Fruit fly (Drosophila melanogaster) S2 (cell line): ENCODE results near the gene Prim2.

Experiments used
- CG8478 ChIP-seq: fragments of >200 bp; optimal IDR thresholded peaks from 2 replicates; lab custom pipeline; 2018
- CTCF ChIP-seq, 2 experiments: fragments of >200 bp; optimal IDR thresholded peaks; 2 replicates each; lab custom pipeline; 2018

Prim2 gene

dm6 chr3L:20375878-20376563, 14.6 kb upstream of the Prim2 start, which contains the start of the genes Ide and RhoBTB:
Ide (minus strand) TSS chr3L:20375896.
RhoBTB (plus strand) TSS chr3L:20376242.
- TF ChIP-seq CG8478 = no peak

- TF ChIP-seq CG8478 (no peak), CTCF (optimal IDR thresholded peaks at IDR 0.05; lab: Kevin White, UChicago) (no peak)
Observed at dm6 chr3L:20375467-20375866, 14.1 kb upstream of the Prim2 start.

- TF ChIP-seq CTCF (optimal IDR thresholded peaks at IDR 0.05; lab: Kevin White, UChicago) (no peak), CG8478 (no peak)
Observed at dm6 chr3L:20370013-20370412, 8.6 kb upstream of the Prim2 start, which contains the start of gene CG13247. CG13247 (plus strand) TSS chr3L:20370313.

- TF ChIP-seq CG8478 (no peak), CTCF (optimal IDR thresholded peaks at IDR 0.05; lab: Kevin White, UChicago) (no peak)
Observed at dm6 chr3L:20366674-20367372, 5.4 kb upstream of the Prim2 start, which contains the start of the genes Toll-9 and in. Toll-9 (minus strand) TSS chr3L:20366724. in (plus strand) TSS chr3L:20367198.

- TF ChIP-seq CG8478 = no peak
- TF ChIP-seq CTCF (optimal IDR thresholded peaks at IDR 0.05; lab: Kevin White, UChicago) = no peak
Observed at dm6 chr3L:20366074-20366473, 4.7 kb upstream of the Prim2 start.

dm6 chr3L:20358212-20358611, 3.2 kb downstream of the Prim2 start, which contains the start of gene CG5665:
CG5665 (plus strand) TSS chr3L:20358512.
- TF ChIP-seq CG8478 = no peak
- no peak for TF ChIP-seq CTCF (optimal IDR thresholded peaks at IDR 0.05; lab: Kevin White, UChicago)

- no peak for TF ChIP-seq CTCF (optimal IDR thresholded peaks at IDR 0.05; lab: Kevin White, UChicago)
- no peak for TF ChIP-seq CG8478
Observed at dm6 chr3L:20356613-20357012, 4.8 kb downstream of the Prim2 start, which contains the start of gene kin17. kin17 (plus strand) TSS chr3L:20356807.

dm6 chr3L:20354872-20355271, 6.5 kb downstream of the Prim2 start:
- no peak for TF ChIP-seq CG8478
- no peak for TF ChIP-seq CTCF (optimal IDR thresholded peaks at IDR 0.05; lab: Kevin White, UChicago)

dm6 chr3L:20354363-20354762, 7.0 kb downstream of the Prim2 start:
- no peak for TF ChIP-seq CG8478
- no peak for TF ChIP-seq CTCF (optimal IDR thresholded peaks at IDR 0.05; lab: Kevin White, UChicago)

dm6 chr3L:20353726-20354332, 7.6 kb downstream of the Prim2 start:
- no peak for TF ChIP-seq CTCF (optimal IDR thresholded peaks at IDR 0.05; lab: Kevin White, UChicago)
- TF ChIP-seq CG8478 = no peak

- TF ChIP-seq CG8478 (no peak), CTCF (optimal IDR thresholded peaks at IDR 0.05; lab: Kevin White, UChicago) (no peak)
Observed at dm6 chr3L:20353149-20353548, 8.2 kb downstream of the Prim2 start, which contains the start of gene CG5618. CG5618 (plus strand) TSS chr3L:20353449.

dm6 chr3L:20349333-20349924, 12.0 kb downstream of the Prim2 start:
- no peak for TF ChIP-seq CG8478
- TF ChIP-seq CTCF (optimal IDR thresholded peaks at IDR 0.05; lab: Kevin White, UChicago) = no peak

dm6 chr3L:20348581-20349093, 12.7 kb downstream of the Prim2 start:
- TF ChIP-seq CG8478 (no peak), CTCF (optimal IDR thresholded peaks at IDR 0.05; lab: Kevin White, UChicago) (no peak)

- TF ChIP-seq CTCF (optimal IDR thresholded peaks at IDR 0.05; lab: Kevin White, UChicago) (no peak), CG8478 (no peak)
Observed at dm6 chr3L:20347762-20348580, 13.4 kb downstream of the Prim2 start, which contains the start of the genes Rbbp5 and eRF1. Rbbp5 (minus strand) TSS chr3L:20347942. eRF1 (plus strand) TSS chr3L:20348355.
